Fruit fly (Drosophila melanogaster): ENCODE data around the gene Prosbeta2R1.

Gene Prosbeta2R1

dm6 chrX:5764001-5764892, 44.5 kb upstream of the Prosbeta2R1 start, which contains the start of the genes MAPk-Ak2 and CG42699 (continued):
- peak; percentile 90 for TF ChIP-seq Hmr (GFP tag; optimal IDR thresholded peaks at IDR 0.05)
- TF ChIP-seq slbo (GFP tag; IDR thresholded peaks at IDR 0.05), result peak; percentile 51; the same call in 1 of the 2 replicates
- peak; percentile 77 for TF ChIP-seq pzg (GFP tag; optimal IDR thresholded peaks at IDR 0.05)
- no peak for TF ChIP-seq CG10147 (GFP tag; optimal IDR thresholded peaks at IDR 0.05)
- peak; percentile 60 for TF ChIP-seq CG8924 (tag; optimal IDR thresholded peaks at IDR 0.05)
- peak; percentile 54 for TF ChIP-seq tap (tag; optimal IDR thresholded peaks at IDR 0.05)
- TF ChIP-seq cato (GFP tag; optimal IDR thresholded peaks at IDR 0.05; ENCODE audit: borderline replicate concordance), result peak; percentile 60
- peak; percentile 47 for TF ChIP-seq Sry-β (GFP tag; optimal IDR thresholded peaks at IDR 0.05)
- peak; percentile 78 for TF ChIP-seq CG10209 (GFP tag; optimal IDR thresholded peaks at IDR 0.05)
- TF ChIP-seq vfl (GFP tag; optimal IDR thresholded peaks at IDR 0.05), result peak; percentile 48
- peak; percentile 71 for TF ChIP-seq psq (GFP tag; optimal IDR thresholded peaks at IDR 0.05)
- peak; percentile 49 for TF ChIP-seq Mad (GFP tag; optimal IDR thresholded peaks at IDR 0.05)
- peak; percentile 51 for TF ChIP-seq D19A (tag; optimal IDR thresholded peaks at IDR 0.05)
- peak; percentile 79 for TF ChIP-seq sob (GFP tag; IDR thresholded peaks at IDR 0.05)
- peak; percentile 67 for TF ChIP-seq luna (GFP tag; optimal IDR thresholded peaks at IDR 0.05)
- peak; percentile 54 for TF ChIP-seq CG43689 (GFP tag; IDR thresholded peaks at IDR 0.05)
- peak; percentile 89 for TF ChIP-seq CG15696 (tag; optimal IDR thresholded peaks at IDR 0.05)
- peak; percentile 64 for TF ChIP-seq BEAF-32 (GFP tag; optimal IDR thresholded peaks at IDR 0.05)
- TF ChIP-seq CG7372 (GFP tag; IDR thresholded peaks at IDR 0.05), result peak; percentile 38; the same call in 1 of the 2 replicates
- TF ChIP-seq NfI (GFP tag; optimal IDR thresholded peaks at IDR 0.05), result peak; percentile 76
- no peak for TF ChIP-seq Ada2b (GFP tag; IDR thresholded peaks at IDR 0.05)
- peak; percentile 85 for TF ChIP-seq HLH4C (GFP tag; IDR thresholded peaks at IDR 0.05; ENCODE audit: partially characterized antibody)
- TF ChIP-seq CG11560 (tag; IDR thresholded peaks at IDR 0.05), result peak; percentile 98
- TF ChIP-seq CG4282 (GFP tag; optimal IDR thresholded peaks at IDR 0.05), result peak; percentile 65
- TF ChIP-seq HHEX (GFP tag; optimal IDR thresholded peaks at IDR 0.05), result peak; percentile 87
- peak; percentile 62; the same call in 1 of the 3 replicates for TF ChIP-seq Dbx (GFP tag; IDR thresholded peaks at IDR 0.05)
- TF ChIP-seq CG4404 (GFP tag; IDR thresholded peaks at IDR 0.05), result no peak
- peak; percentile 89 for TF ChIP-seq CG13123 (GFP tag; optimal IDR thresholded peaks at IDR 0.05)
- TF ChIP-seq mam (GFP tag; optimal IDR thresholded peaks at IDR 0.05), result peak; percentile 43
- peak; percentile 94 for TF ChIP-seq CG34376 (GFP tag; optimal IDR thresholded peaks at IDR 0.05)
- TF ChIP-seq emc (GFP tag; optimal IDR thresholded peaks at IDR 0.05), result no peak
- TF ChIP-seq danr (GFP tag; IDR thresholded peaks at IDR 0.05), result peak; percentile 57; the same call in 1 of the 2 replicates
- peak; percentile 79 for TF ChIP-seq maf-S (GFP tag; optimal IDR thresholded peaks at IDR 0.05)
- TF ChIP-seq zen2 (GFP tag; IDR thresholded peaks at IDR 0.05; ENCODE audit: partially characterized antibody), result 0 out of 3 replicates have a peak, but pooled peaks have one; percentile 40
- TF ChIP-seq C15 (GFP tag; IDR thresholded peaks at IDR 0.05), result no peak
- peak; percentile 73 for TF ChIP-seq ERR (GFP tag; optimal IDR thresholded peaks at IDR 0.05)
- TF ChIP-seq CG4820 (GFP tag; optimal IDR thresholded peaks at IDR 0.05), result peak; percentile 43
- peak; percentile 30 for TF ChIP-seq Dp (GFP tag; optimal IDR thresholded peaks at IDR 0.05)
- TF ChIP-seq nerfin-2 (GFP tag; IDR thresholded peaks at IDR 0.05; ENCODE audit: partially characterized antibody), result peak; percentile 84
- no peak for TF ChIP-seq CG6175 (GFP tag; IDR thresholded peaks at IDR 0.05)
- TF ChIP-seq CG13624 (GFP tag; optimal IDR thresholded peaks at IDR 0.05), result peak; percentile 78
- peak; percentile 53 for TF ChIP-seq CG2712 (tag; optimal IDR thresholded peaks at IDR 0.05)
- TF ChIP-seq pros (GFP tag; optimal IDR thresholded peaks at IDR 0.05), result peak; percentile 41
- TF ChIP-seq toy (GFP tag; IDR thresholded peaks at IDR 0.05), result peak; percentile 40; the same call in 1 of the 2 replicates
- peak; percentile 58 for TF ChIP-seq CG17829 (tag; optimal IDR thresholded peaks at IDR 0.05)
- peak in 1 of 2 experiments; percentile 56 for TF ChIP-seq crp (GFP tag; optimal IDR thresholded peaks at IDR 0.05)
- peak; percentile 63 for TF ChIP-seq stwl (tag; optimal IDR thresholded peaks at IDR 0.05)
- peak; percentile 72 for TF ChIP-seq CG4854 (GFP tag; optimal IDR thresholded peaks at IDR 0.05)
